Worm (Caenorhabditis elegans) whole organism, young adult: ENCODE measurements around the gene B0244.17.

Source experiments
- B0336.3 ChIP-seq: fragments of 200-800 bp; sonication (Bioruptor generic); IDR thresholded peaks from 2 replicates; pipeline ENCODE4 v1.3.6; 2022; ENCODE audit warnings: missing genetic modification characterization, missing compliant biosample characterization
- C17E4.6 ChIP-seq: fragments of 200-800 bp; sonication (Bioruptor generic); IDR thresholded peaks from 2 replicates; pipeline ENCODE4 v1.3.6; 2022; ENCODE audit warnings: missing genetic modification reagents, missing genetic modification characterization, missing compliant biosample characterization
- F39B2.1 ChIP-seq: fragments of 200-800 bp; sonication (Bioruptor generic); IDR thresholded peaks from 2 replicates; pipeline ENCODE4 v1.3.6; 2022; ENCODE audit warnings: missing genetic modification reagents, missing genetic modification characterization, missing compliant biosample characterization
- T07F8.4 ChIP-seq: sonication (generic microtip); optimal IDR thresholded peaks from 2 replicates; lab custom pipeline; 2016; ENCODE audit warnings: mild to moderate bottlenecking, missing genetic modification characterization, moderate library complexity, missing compliant biosample characterization
- Y53G8AR.9 ChIP-seq: fragments of 200-800 bp; sonication (Bioruptor generic); conservative IDR thresholded peaks from 2 replicates; pipeline ENCODE4 v1.3.6; 2022; ENCODE audit warnings: missing genetic modification reagents, missing genetic modification characterization, missing compliant biosample characterization
- Y56A3A.18 ChIP-seq: fragments of 200-800 bp; sonication (Bioruptor generic); IDR thresholded peaks from 2 replicates; pipeline ENCODE4 v1.3.6; 2022; ENCODE audit warnings: missing genetic modification reagents, missing genetic modification characterization, missing compliant biosample characterization
- Y95B8A.8 ChIP-seq: fragments of 200-800 bp; sonication (Bioruptor generic); IDR thresholded peaks from 2 replicates; pipeline ENCODE4 v1.3.6; 2022; ENCODE audit warnings: missing genetic modification reagents, missing genetic modification characterization, missing compliant biosample characterization
- ama-1 ChIP-seq, 3 experiments: fragments of 150-350 bp in 1 of 3; sonication (generic microtip) in 2 of 3; optimal IDR thresholded peaks; 2 replicates each; lab custom pipeline; 2014 to 2018; ENCODE audit warnings: missing biosample characterization in 2 of 3, missing genetic modification characterization in 2 of 3, missing genetic modification reagents in 2 of 3
- athp-1 ChIP-seq: sonication (generic microtip); optimal IDR thresholded peaks from 2 replicates; lab custom pipeline; 2017; ENCODE audit warnings: mild to moderate bottlenecking, missing genetic modification characterization, missing compliant biosample characterization
- attf-3 ChIP-seq: fragments of 200-800 bp; sonication (Bioruptor generic); conservative IDR thresholded peaks from 2 replicates; pipeline ENCODE4 v1.3.6; 2022; ENCODE audit warnings: missing genetic modification reagents, missing genetic modification characterization, missing compliant biosample characterization
- attf-6 ChIP-seq: fragments of 200-800 bp; sonication (Bioruptor generic); IDR thresholded peaks from 2 replicates; pipeline ENCODE4 v1.3.6; 2022; ENCODE audit warnings: missing genetic modification reagents, missing genetic modification characterization, missing compliant biosample characterization
- ccch-3 ChIP-seq: fragments of 200-800 bp; sonication (Bioruptor generic); optimal IDR thresholded peaks from 2 replicates; lab custom pipeline; 2018; ENCODE audit warnings: mild to moderate bottlenecking, missing genetic modification characterization, missing compliant biosample characterization
- ceh-27 ChIP-seq: fragments of 200-800 bp; sonication (Bioruptor generic); optimal IDR thresholded peaks from 2 replicates; lab custom pipeline; 2018; ENCODE audit warnings: mild to moderate bottlenecking, missing genetic modification characterization, moderate library complexity, missing compliant biosample characterization
- ceh-79 ChIP-seq: sonication (generic microtip); optimal IDR thresholded peaks from 2 replicates; lab custom pipeline; 2017; ENCODE audit warnings: mild to moderate bottlenecking, missing genetic modification characterization, missing compliant biosample characterization
- ceh-91 ChIP-seq: fragments of 200-800 bp; sonication (Bioruptor generic); IDR thresholded peaks from 2 replicates; pipeline ENCODE4 v1.3.6; 2022; ENCODE audit warnings: missing genetic modification reagents, missing genetic modification characterization, missing compliant biosample characterization
- die-1 ChIP-seq: sonication (generic microtip); optimal IDR thresholded peaks from 2 replicates; lab custom pipeline; 2016; ENCODE audit warnings: missing genotype, mild to moderate bottlenecking, missing genetic modification characterization, missing compliant biosample characterization
- dpl-1 ChIP-seq: fragments of 150-350 bp; optimal IDR thresholded peaks from 2 replicates; lab custom pipeline; 2014; ENCODE audit warnings: missing biosample characterization, missing genetic modification reagents, missing genetic modification characterization
- efl-1 ChIP-seq: fragments of 150-350 bp; optimal IDR thresholded peaks from 2 replicates; lab custom pipeline; 2014; ENCODE audit warnings: missing biosample characterization, missing genetic modification reagents, missing genetic modification characterization
- egl-18 ChIP-seq: fragments of 200-800 bp; sonication (Bioruptor generic); IDR thresholded peaks from 2 replicates; pipeline ENCODE4 v1.3.6; 2022; ENCODE audit warnings: missing genetic modification reagents, missing genetic modification characterization, missing compliant biosample characterization
- gei-17 ChIP-seq: fragments of 200-800 bp; sonication (Bioruptor generic); optimal IDR thresholded peaks from 2 replicates; lab custom pipeline; 2018; ENCODE audit warnings: mild to moderate bottlenecking, missing genetic modification characterization, missing compliant biosample characterization
- him-1 ChIP-seq: sonication (generic microtip); optimal IDR thresholded peaks from 2 replicates; lab custom pipeline; 2016; ENCODE audit warnings: missing genotype, missing genetic modification reagents, missing genetic modification characterization, missing compliant biosample characterization
- hmg-20 ChIP-seq: fragments of 200-800 bp; sonication (Bioruptor generic); IDR thresholded peaks from 2 replicates; pipeline ENCODE4 v1.3.6; 2022; ENCODE audit warnings: missing genetic modification reagents, missing genetic modification characterization, missing compliant biosample characterization
- let-607 ChIP-seq, 2 experiments: fragments of 200-800 bp in 1 of 2; sonication (Bioruptor generic) in 1 of 2; sonication (generic microtip) in 1 of 2; optimal IDR thresholded peaks; 2 replicates each; lab custom pipeline; 2016 to 2018; ENCODE audit warnings: mild to moderate bottlenecking in 2 of 2, missing compliant biosample characterization in 2 of 2, missing genetic modification characterization in 2 of 2, moderate library complexity in 2 of 2, missing genotype in 1 of 2
- lin-40 ChIP-seq: sonication (generic microtip); optimal IDR thresholded peaks from 2 replicates; lab custom pipeline; 2016; ENCODE audit warnings: missing genetic modification characterization, mild to moderate bottlenecking, missing compliant biosample characterization, missing genotype, missing genetic modification reagents
- lin-54 ChIP-seq: fragments of 200-800 bp; sonication (Bioruptor generic); optimal IDR thresholded peaks from 2 replicates; lab custom pipeline; 2018; ENCODE audit warnings: mild to moderate bottlenecking, missing genetic modification characterization, missing compliant biosample characterization
- lsl-1 ChIP-seq: fragments of 200-800 bp; sonication (Bioruptor generic); optimal IDR thresholded peaks from 2 replicates; lab custom pipeline; 2018; ENCODE audit warnings: mild to moderate bottlenecking, missing genetic modification characterization, moderate library complexity, missing compliant biosample characterization
- madf-3 ChIP-seq: fragments of 200-800 bp; sonication (Bioruptor generic); IDR thresholded peaks from 2 replicates; pipeline ENCODE4 v1.3.6; 2022; ENCODE audit warnings: missing genetic modification reagents, missing genetic modification characterization, missing compliant biosample characterization
- madf-6 ChIP-seq: fragments of 200-800 bp; sonication (Bioruptor generic); IDR thresholded peaks from 2 replicates; pipeline ENCODE4 v1.3.6; 2022; ENCODE audit warnings: missing genetic modification reagents, missing genetic modification characterization, missing compliant biosample characterization
- mcd-1 ChIP-seq: fragments of 200-800 bp; sonication (Bioruptor generic); IDR thresholded peaks from 2 replicates; pipeline ENCODE4 v1.3.6; 2022; ENCODE audit warnings: missing genetic modification reagents, missing genetic modification characterization, missing compliant biosample characterization
- mes-4 ChIP-seq: sonication (generic microtip); optimal IDR thresholded peaks from 2 replicates; lab custom pipeline; 2016; ENCODE audit warnings: missing genotype, missing genetic modification characterization, missing compliant biosample characterization
- nfyb-1 ChIP-seq: fragments of 200-800 bp; sonication (Bioruptor generic); IDR thresholded peaks from 2 replicates; pipeline ENCODE4 v1.3.6; 2022; ENCODE audit warnings: missing genetic modification reagents, missing genetic modification characterization, missing compliant biosample characterization
- rcor-1 ChIP-seq: fragments of 200-800 bp; sonication (Bioruptor generic); IDR thresholded peaks from 2 replicates; pipeline ENCODE4 v1.3.6; 2022; ENCODE audit warnings: missing genetic modification reagents, missing genetic modification characterization, missing compliant biosample characterization
- rec-8 ChIP-seq, 2 experiments: sonication (generic microtip); optimal IDR thresholded peaks; 2 replicates each; lab custom pipeline; 2016; ENCODE audit warnings: mild to moderate bottlenecking in 2 of 2, missing genetic modification characterization in 2 of 2, missing genetic modification reagents in 2 of 2, missing genotype in 2 of 2, missing biosample characterization in 1 of 2, missing compliant biosample characterization in 1 of 2, moderate library complexity in 1 of 2
- snpc-1.3 ChIP-seq: sonication (generic microtip); optimal IDR thresholded peaks from 2 replicates; lab custom pipeline; 2017; ENCODE audit warnings: missing genetic modification characterization, mild to moderate bottlenecking, missing compliant biosample characterization, antibody characterized with exemption, moderate library complexity, missing genotype, missing genetic modification reagents; ENCODE audit not compliant: insufficient read depth
- snpc-3.4 ChIP-seq: sonication (generic microtip); optimal IDR thresholded peaks from 2 replicates; lab custom pipeline; 2017; ENCODE audit warnings: missing genetic modification characterization, mild to moderate bottlenecking, missing compliant biosample characterization, antibody characterized with exemption, moderate library complexity, missing genotype, missing genetic modification reagents
- tbp1 ChIP-seq: fragments of 200-800 bp; sonication (Bioruptor generic); optimal IDR thresholded peaks from 2 replicates; lab custom pipeline; 2018; ENCODE audit warnings: mild to moderate bottlenecking, missing genetic modification characterization, missing compliant biosample characterization
- tbx-9 ChIP-seq: sonication (generic microtip); optimal IDR thresholded peaks from 2 replicates; lab custom pipeline; 2016; ENCODE audit warnings: borderline replicate concordance, missing genetic modification characterization, inconsistent platforms, missing compliant biosample characterization
- tlf-1 ChIP-seq: fragments of 200-800 bp; sonication (Bioruptor generic); optimal IDR thresholded peaks from 2 replicates; lab custom pipeline; 2018; ENCODE audit warnings: mild to moderate bottlenecking, missing genetic modification characterization, missing compliant biosample characterization
- zim-3 ChIP-seq: sonication (generic microtip); optimal IDR thresholded peaks from 2 replicates; lab custom pipeline; 2017; ENCODE audit warnings: mild to moderate bottlenecking, missing genetic modification characterization, moderate library complexity, missing compliant biosample characterization
- ztf-25 ChIP-seq: fragments of 200-800 bp; sonication (Bioruptor generic); IDR thresholded peaks from 2 replicates; pipeline ENCODE4 v1.3.6; 2022; ENCODE audit warnings: missing genetic modification reagents, missing genetic modification characterization, missing compliant biosample characterization

Gene B0244.17

DNA sequence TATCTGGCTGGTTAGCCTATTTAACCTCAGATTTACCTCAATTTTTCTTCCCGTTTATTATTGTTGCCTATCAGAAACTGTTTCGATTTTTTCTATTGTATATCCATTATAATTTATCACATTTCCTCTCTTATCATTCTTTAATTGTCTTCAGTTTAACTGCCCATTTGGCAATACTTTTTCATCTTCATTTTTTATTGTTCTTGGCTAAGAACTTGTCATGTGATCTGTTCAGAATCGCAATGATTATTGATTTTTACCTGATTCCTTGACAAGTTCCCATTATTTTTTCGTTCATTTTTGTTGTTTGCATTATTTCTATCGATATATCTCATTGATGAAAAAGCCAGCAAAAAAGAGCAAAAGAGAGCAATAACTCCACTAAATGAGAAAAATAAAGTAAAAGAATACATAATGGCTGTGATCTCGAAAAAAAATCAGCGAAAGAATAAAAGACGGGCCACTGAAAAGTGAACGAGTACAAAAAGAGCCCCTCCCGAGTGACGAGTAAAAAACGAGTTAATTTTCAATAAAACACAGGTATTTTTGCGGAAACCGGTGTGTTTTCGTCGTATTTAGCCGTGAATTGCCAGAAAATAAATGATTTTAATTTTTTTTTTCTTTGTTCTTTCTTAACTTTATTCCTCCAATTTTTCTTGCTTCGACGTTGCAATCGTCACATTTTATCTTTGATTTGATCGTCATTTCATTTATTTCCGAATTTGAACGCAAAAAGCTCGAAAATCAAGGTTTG lies 18.6 kb upstream of the B0244.17 start, which contains the start of gene arf-1:
Gene arf-1, plus strand, starts transcription at position 657 of the 754 bp plus-strand sequence.
- TF ChIP-seq tlf-1 (peak; percentile 30), ama-1 (optimal IDR thresholded peaks at IDR 0.05; lab: Kevin White, UChicago) (peak; percentile 11), ama-1 (GFP tag; optimal IDR thresholded peaks at IDR 0.05; lab: Kevin White, UChicago) (peak in 1 of 2 experiments; percentile 84), B0336.3 (GFP tag; lab: Robert Waterston, UW) (peak; percentile 84), lsl-1 (GFP tag; lab: Kevin White, UChicago) (no peak)

DNA sequence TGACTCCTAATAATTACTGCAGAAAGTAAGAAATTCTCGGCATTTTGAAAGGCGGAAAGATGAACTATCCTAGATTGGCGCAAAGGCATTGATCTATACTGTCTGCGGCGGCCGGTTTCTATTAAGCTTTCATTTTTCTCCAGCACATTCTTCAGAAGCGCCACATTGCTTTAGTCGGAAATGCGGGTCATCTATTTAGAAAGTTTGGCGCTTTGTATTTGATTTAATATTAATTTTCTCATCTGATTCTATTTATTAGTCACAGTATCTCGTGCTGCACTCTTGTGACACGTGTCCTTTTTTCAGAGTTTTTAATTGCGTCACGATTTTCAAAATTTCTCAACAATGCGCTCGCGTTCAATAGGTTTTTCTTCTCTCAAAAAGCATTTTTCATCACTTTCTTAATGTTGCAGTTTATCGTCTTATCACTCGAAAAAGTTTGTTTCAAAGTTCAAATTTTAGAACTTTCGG lies 18.0 kb upstream of the B0244.17 start:
- TF ChIP-seq him-1 = no peak
- TF ChIP-seq rcor-1 (GFP tag; lab: Robert Waterston, UW) = no peak
- no peak for TF ChIP-seq C17E4.6 (GFP tag; lab: Robert Waterston, UW)
- peak in 1 of 2 experiments; percentile 90 for TF ChIP-seq let-607 (tag; optimal IDR thresholded peaks at IDR 0.05; lab: Kevin White, UChicago)
- TF ChIP-seq madf-6 (GFP tag; lab: Robert Waterston, UW) = no peak; the same call in 1 of the 2 replicates
- TF ChIP-seq tbp1 (GFP tag; lab: Kevin White, UChicago) = no peak
- no peak for TF ChIP-seq attf-6 (GFP tag; lab: Robert Waterston, UW)
- peak; percentile 1 for TF ChIP-seq efl-1 (GFP tag; lab: Kevin White, UChicago)
- 0 out of 2 replicates have a peak, but pooled peaks have one; percentile 23 for TF ChIP-seq Y56A3A.18
- no peak for TF ChIP-seq tbx-9
- no peak for TF ChIP-seq egl-18 (GFP tag; lab: Robert Waterston, UW)
- no peak for TF ChIP-seq attf-3 (GFP tag; lab: Robert Waterston, UW)
- TF ChIP-seq die-1 = no peak
- TF ChIP-seq ccch-3 (GFP tag; lab: Kevin White, UChicago) = no peak
- TF ChIP-seq B0336.3 (GFP tag; lab: Robert Waterston, UW) = peak; percentile 50; the same call in 1 of the 2 replicates
- TF ChIP-seq ceh-27 (GFP tag; lab: Kevin White, UChicago) = no peak
- 0 out of 2 replicates have a peak, but pooled peaks have one; percentile 11 for TF ChIP-seq nfyb-1
- 0 out of 2 replicates have a peak, but pooled peaks have one; percentile 47 for TF ChIP-seq madf-3 (GFP tag; lab: Robert Waterston, UW)
- no peak for TF ChIP-seq F39B2.1 (GFP tag; lab: Robert Waterston, UW)
- no peak for TF ChIP-seq hmg-20 (GFP tag; lab: Robert Waterston, UW)
- no peak for TF ChIP-seq gei-17 (GFP tag; lab: Kevin White, UChicago)
- TF ChIP-seq dpl-1 (GFP tag; lab: Kevin White, UChicago) = no peak
- TF ChIP-seq athp-1 (tag; lab: Kevin White, UChicago) = no peak
- TF ChIP-seq ztf-25 (GFP tag; lab: Robert Waterston, UW) = no peak
- TF ChIP-seq ceh-79 (tag; lab: Kevin White, UChicago) = no peak
- no peak for TF ChIP-seq ceh-91 (GFP tag; lab: Robert Waterston, UW)
- TF ChIP-seq rec-8 (tag; optimal IDR thresholded peaks at IDR 0.05; lab: Kevin White, UChicago) = no peak
- no peak for TF ChIP-seq mes-4
- TF ChIP-seq Y53G8AR.9 (GFP tag; lab: Robert Waterston, UW) = peak; percentile 64; the same call in 1 of the 2 replicates
- no peak for TF ChIP-seq snpc-1.3
- TF ChIP-seq snpc-3.4 (tag; lab: Kevin White, UChicago) = peak; percentile 50
- no peak for TF ChIP-seq lin-40 (tag; lab: Kevin White, UChicago)
- TF ChIP-seq lin-54 (GFP tag; lab: Kevin White, UChicago) = no peak
- no peak for TF ChIP-seq zim-3 (tag; lab: Kevin White, UChicago)
- TF ChIP-seq T07F8.4 = no peak
- TF ChIP-seq mcd-1 (GFP tag; lab: Robert Waterston, UW) = no peak
- no peak for TF ChIP-seq Y95B8A.8 (GFP tag; lab: Robert Waterston, UW)
